Worm (Caenorhabditis elegans) whole organism, dauer: ENCODE data around the gene F46C3.6.
"Not testable (repeated sequence)": the region's sequence is repeated elsewhere in the genome, so short reads cannot be mapped to it uniquely, and the experiment has no call there.

Experiments
- unc-62 ChIP-seq: sonication (generic microtip); optimal IDR thresholded peaks from 2 replicates; lab custom pipeline; 2017; ENCODE audit warnings: missing biosample characterization, missing genetic modification reagents, missing genetic modification characterization

The F46C3.6 gene

DNA sequence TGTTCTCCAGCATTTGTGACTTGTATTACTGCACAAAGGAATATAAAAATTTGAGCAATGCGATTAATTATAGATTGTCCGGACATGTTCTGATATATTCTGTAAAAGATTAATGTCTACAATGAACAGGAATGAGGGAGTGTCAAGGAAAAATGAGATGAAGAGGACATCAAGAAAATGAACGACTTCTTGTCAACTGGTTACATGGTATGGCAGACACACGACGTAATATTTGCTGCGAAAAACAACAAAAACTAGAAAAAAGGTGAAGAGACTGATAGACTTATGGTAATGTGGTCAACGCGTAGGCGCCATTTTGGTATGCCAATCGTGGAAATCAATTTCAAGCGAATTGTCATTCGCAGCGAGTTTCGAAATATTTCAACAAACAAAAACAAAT is 26.7 kb upstream of the F46C3.6 start, which contains the start of gene igeg-2:
Gene igeg-2 (minus strand): TSS at position 101 of the 400 bp plus-strand sequence.
- no peak for TF ChIP-seq unc-62 (GFP tag; lab: Kevin White, UChicago)

DNA sequence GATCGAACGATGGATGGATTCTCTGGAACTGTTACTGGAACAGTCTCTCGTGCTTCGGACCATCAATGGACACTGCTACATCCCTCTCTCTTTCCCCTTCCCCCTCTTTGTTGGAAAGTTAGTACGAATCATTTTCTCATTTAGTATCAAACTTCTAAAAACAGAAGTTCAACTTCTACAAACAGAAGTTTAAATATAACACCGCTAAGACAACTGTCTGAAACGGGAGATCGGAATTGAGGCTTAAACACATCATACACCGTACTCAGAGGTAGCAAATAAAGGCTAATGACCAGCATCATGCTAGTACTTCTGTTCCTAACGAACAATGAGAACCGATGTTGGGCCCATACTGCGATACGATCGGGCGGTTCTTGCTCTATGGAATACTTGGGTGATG is 19.9 kb upstream of the F46C3.6 start, which contains the start of gene F46C3.7:
Gene F46C3.7 (plus strand): TSS at position 301 of the 400 bp plus-strand sequence.
- TF ChIP-seq unc-62 (GFP tag; lab: Kevin White, UChicago), result not testable (repeated sequence)

DNA sequence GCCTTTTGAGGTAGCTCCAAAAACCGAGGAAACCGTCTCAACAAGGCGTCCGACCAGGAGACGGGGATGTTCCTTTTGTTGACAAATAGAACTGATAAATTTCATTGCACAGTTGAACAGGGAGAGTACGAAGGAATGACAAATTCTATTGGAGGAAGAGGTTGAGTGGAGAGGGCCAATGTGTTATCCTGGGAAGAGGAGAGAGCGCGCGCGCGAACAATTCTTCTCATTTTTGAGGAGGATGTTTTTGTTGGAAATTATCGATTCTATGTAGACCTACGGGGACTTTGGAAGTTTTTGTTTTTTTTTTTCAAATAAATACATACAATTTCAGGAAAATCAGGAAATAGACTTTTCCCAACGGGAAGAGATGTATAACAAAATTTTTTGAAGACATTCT is 17.8 kb upstream of the F46C3.6 start:
- TF ChIP-seq unc-62 (GFP tag; lab: Kevin White, UChicago), result no peak

DNA sequence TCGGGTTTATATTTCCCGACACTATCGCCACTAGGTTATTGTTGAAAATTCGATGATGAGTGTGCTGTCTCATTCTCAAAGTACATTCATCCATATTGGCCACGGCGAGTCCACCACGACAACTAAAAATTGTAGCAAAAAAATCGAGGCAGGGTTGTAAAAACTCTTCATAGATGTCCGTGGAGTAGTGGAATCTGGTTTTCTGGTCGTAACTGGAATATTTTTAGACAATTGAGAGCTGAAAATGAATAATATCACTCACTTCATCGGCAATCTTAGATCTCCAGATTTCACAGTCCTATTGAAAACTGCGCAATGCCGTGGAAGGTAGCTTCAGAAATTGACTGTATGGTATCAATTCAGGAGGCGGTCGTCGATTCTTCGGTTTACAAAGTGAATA is 15.6 kb upstream of the F46C3.6 start:
- TF ChIP-seq unc-62 (GFP tag; lab: Kevin White, UChicago), result no peak

DNA sequence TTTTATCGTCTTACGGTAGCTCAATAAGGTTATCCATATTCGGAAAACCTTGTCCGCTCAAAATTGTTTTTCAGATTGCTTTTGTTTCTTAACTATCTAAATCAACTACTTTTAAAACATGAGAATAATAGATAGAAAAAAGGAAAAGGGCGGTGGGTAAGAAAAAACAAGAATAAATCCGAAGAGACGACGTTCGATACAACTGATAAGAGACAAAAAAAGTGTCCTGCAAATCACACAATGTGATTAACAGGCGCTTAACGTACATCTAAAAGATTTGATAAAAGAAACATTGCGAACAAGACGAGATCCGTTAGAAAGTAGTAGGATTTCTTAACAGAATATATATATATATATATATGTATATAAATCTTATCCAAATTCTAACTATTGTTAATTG is 13.6 kb upstream of the F46C3.6 start, which contains the start of gene hum-4:
Gene hum-4 (minus strand): TSS at position 101 of the 400 bp plus-strand sequence.
- no peak for TF ChIP-seq unc-62 (GFP tag; lab: Kevin White, UChicago)

DNA sequence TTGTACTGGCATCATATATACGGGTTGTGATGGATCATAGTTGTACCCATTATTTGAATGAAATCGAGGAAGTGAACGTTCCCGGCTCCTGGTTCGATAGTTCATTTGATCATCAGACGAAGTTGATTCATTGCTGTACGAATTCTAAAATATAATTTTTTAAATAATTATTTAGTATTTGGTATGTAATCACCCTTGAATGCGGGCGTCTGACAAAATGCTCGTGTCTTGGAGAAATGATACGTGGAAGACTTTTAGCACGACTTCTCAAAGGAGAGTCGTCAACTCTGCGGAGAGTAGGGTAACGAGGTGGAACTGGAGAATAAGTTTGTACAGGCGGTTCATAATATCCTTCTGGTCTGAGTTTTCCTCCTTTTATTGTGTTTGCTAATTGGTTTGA is 7.7 kb upstream of the F46C3.6 start:
- TF ChIP-seq unc-62 (GFP tag; lab: Kevin White, UChicago), result no peak

DNA sequence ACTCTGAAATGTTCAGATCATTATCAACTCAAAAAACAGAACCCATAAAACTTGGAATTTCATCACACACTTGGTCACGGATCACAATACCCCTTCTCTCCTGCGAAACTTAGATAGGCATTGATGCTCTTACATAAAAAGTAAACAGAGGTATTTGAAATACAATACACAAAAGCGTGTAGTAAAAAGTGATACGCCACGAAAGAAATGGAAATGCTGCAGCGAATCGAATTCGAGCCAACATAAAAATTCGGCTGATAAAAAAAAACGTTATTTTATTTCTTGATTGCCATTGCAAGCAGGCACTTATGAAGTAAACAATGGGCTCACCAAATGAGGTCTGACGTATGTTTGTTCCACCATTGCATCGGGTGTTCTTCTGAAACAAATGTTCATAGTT is 6.8 kb upstream of the F46C3.6 start:
- TF ChIP-seq unc-62 (GFP tag; lab: Kevin White, UChicago), result no peak

DNA sequence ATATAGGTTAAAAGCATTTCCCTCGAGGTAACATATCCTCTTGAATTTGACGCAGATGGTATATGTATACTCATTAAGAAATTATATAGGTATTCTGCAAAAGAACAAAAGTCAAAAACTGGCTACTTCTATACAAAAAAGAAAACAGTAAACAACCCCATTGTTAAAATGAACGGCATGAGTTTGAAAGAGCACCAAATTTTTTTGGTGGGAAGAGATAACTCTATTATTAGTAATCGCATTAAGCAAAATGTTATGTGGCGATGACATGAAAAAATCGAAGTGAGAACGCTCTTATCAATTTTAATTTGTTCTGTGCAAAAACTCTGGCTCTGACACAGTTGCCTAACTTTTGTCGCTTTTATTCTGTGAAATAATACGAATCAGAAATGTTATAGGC is 1.2 kb downstream of the F46C3.6 start, which contains the start of gene F46C3.2:
Gene F46C3.2 (minus strand): TSS at position 101 of the 400 bp plus-strand sequence.
- no peak for TF ChIP-seq unc-62 (GFP tag; lab: Kevin White, UChicago)

DNA sequence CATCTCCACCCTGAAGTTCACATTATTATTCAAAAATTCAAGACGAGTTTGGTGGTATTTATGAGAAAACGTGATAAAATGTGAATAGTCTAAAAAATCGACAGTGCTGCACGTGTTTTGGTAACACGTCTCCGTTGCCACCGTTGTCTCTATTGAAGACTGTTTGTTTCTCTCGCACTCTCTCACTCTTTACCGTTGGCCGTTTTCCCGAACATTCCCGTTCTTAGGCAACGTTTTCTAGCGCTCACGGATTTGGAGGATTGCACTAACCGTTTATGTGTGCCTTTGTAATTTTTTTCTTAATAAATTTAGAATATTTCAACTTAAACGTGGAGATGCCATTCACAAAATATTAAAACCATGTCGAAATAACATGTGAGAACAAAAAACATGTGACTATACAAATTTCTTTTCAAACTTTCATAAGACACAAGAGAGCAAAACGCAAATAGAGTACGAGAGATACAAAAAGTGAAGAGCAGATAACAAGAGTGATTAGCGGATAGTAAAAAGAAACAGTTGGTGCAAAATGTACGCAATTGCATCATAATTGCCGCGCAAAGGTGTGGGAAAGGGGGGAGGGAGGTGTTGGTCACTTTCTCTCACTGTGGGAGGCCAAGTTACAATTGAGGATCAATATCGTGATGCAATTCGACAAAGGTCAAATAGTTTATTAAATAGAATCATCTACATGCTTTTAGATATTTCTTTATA is 4.9 kb downstream of the F46C3.6 start, which contains the start of gene pek-1:
Gene pek-1 (minus strand): TSS at position 51 of the 714 bp plus-strand sequence.
- TF ChIP-seq unc-62 (GFP tag; lab: Kevin White, UChicago), result no peak

DNA sequence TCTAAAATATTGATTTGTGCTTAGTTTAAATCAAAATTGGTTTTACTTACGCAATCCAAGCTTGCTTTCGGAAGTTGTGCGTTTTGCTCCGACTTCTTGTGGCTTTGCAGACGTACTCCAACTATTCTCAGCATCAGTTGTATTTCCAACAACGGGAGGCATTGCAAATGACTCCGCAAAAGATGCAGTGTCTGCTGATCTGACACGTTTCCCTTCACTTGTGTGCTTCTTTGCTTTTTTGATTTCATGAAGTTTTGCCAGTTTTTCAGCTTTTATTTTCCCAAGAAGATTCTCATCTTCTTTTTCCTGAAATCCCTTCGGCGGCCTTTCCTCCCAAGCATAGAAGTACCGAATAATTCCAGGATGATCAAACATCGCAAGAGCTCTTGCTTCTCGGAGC is 8.2 kb downstream of the F46C3.6 start:
- no peak for TF ChIP-seq unc-62 (GFP tag; lab: Kevin White, UChicago)

DNA sequence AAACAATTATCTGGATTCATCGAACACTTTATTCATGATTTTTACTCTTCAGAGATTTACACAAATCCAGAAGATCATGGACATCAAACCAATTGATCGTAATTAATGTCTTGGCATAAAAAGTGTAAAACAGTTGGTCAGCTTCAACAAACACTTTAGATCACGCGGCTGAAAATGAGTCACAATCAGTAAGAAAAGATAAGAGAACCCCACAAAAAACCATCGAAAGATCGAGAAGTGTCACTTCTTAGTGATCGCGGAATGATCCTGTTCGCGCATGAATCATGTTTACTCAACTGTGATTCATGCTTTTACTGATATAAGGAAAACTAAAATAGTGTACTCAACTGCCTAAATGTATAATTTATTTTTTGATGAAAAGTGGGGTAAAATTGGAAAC is 10.4 kb downstream of the F46C3.6 start:
- no peak for TF ChIP-seq unc-62 (GFP tag; lab: Kevin White, UChicago)

DNA sequence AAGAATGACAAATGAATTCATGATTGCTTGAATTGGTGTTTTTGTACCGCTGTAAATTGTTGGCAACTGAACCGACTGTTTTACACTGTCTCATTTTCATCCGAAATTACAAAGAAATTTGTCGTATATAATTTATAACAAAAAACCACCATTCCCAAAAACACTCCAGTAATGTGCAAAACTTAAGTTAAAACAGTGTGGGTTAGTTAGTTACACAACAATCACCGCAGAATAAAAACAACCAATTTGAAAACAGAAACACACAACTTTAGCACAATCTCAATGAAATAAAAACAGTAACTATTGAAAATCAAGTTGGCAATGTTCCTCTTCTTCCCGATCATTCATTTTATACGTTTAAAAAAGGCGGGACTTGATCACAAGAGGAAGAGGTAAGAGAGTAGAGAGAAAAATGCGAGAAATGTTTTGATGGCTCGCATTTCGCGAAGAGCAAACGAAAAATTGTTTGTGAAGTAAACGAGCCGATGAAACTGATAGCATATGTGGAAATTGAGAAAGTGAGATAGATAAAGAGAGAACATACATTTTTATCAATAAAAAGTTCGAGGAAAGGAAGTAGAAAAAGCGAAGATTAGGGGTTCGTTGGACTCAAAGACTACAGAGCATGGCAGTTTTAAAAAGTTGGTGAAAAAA is 12.1 kb downstream of the F46C3.6 start, which contains the start of gene F08B12.4:
Gene F08B12.4 (minus strand): TSS at position 51 of the 654 bp plus-strand sequence.
- TF ChIP-seq unc-62 (GFP tag; lab: Kevin White, UChicago), result no peak

DNA sequence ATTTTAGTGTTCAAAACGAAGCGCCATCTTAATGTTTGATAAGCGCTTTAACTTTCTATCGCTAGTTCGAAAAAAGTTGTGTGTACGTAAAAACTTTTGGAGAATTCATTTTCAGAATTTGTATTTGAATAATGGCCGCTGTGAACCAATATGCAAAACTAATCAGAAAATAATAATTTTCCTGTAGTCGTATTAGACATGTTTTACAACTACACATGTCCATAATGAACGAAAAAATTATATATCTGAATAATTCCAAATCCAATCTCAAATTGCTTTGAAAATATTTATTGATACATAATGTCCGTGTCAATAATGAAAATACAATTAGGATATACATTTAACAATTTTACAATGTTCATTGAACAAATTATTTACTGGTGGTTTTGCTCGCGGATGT is 13.1 kb downstream of the F46C3.6 start:
- TF ChIP-seq unc-62 (GFP tag; lab: Kevin White, UChicago), result no peak

DNA sequence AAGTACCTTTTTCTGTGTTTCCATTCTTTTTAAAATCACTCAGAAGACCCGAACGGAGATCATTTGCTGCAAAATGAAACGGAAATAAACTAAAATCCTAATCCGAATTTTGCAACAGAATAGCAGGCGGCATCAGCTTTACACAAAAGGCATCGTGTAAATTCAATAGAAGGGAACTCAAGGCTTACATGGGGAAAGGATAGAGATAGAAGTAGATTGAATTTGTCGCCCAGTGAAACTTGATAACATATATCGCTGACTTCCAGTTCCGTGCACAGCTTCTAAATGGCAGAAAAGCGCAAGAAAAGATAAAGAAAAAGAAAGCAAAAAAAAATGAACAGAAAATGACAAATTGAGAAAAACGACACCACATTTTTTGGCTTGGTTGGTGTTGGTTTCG is 14.0 kb downstream of the F46C3.6 start, which contains the start of gene slo-2:
Gene slo-2 (minus strand): TSS at position 24 of the 400 bp plus-strand sequence.
- no peak for TF ChIP-seq unc-62 (GFP tag; lab: Kevin White, UChicago)

DNA sequence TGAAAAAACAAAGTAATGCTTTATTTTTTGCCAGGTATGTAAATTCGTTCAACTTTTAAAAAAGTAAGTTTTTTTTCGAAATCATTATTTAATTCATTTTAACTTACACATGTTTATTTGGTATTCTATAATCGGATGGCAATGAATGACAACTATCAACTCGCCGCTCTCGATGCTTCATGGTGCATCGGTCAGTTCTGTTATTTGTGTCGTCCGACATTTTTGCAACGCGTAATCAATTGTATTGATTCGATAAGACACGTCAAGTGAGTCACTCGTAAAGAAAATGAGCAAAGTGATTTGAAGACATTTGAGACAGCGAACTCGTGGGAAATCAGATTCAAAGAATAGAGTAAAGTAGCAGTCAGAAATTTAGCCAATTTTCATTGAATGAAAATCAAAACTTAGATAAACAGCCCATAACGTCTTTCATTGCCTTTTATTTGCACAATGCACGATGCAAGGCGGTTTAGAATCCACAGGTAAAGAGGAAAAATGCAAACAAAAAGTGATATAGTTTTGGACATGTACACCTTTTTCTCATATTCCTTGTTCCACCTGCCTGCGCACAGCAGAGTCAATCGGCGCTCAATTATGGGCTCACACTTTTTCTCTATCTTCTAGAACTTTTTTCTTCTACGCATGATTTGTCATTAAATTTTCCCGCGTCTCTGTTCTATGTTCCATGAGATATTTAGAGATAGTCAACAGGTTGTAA is 19.2 kb downstream of the F46C3.6 start:
- TF ChIP-seq unc-62 (GFP tag; lab: Kevin White, UChicago), result no peak

DNA sequence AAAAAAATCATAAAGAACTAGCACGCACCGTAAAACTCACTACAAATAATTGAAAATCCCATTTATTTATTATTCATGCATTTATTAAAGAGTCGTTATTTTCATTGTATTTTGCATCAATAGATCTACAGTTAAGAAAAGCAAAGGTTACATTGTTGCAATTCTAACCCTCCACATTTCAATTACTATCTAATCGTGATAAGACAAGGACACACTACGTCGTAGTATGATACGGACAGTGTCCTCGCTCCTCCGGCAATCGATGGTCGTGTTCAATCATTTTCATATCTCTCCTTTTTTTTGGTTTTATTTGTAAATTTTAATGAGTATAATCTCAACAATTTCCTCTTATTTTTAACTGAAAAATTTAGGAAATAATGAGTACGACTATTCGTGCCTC is 26.9 kb downstream of the F46C3.6 start, which contains the start of gene prx-12:
Gene prx-12 (plus strand): TSS at position 371 of the 400 bp plus-strand sequence.
- TF ChIP-seq unc-62 (GFP tag; lab: Kevin White, UChicago), result no peak
